Worm (Caenorhabditis elegans) whole organism, L2 larva: ENCODE measurements around the gene fbl-1.

ENCODE experiments used
- C34F6.9 ChIP-seq: fragments of 150-350 bp; optimal IDR thresholded peaks from 2 replicates; lab custom pipeline; 2014; ENCODE audit warnings: missing biosample characterization, missing genetic modification characterization
- F13H6.1 ChIP-seq: sonication (generic microtip); optimal IDR thresholded peaks from 2 replicates; lab custom pipeline; 2016; ENCODE audit warnings: missing genetic modification characterization, missing compliant biosample characterization
- R02D3.7 ChIP-seq: fragments of 150-350 bp; optimal IDR thresholded peaks from 2 replicates; lab custom pipeline; 2014; ENCODE audit warnings: missing biosample characterization, missing genetic modification characterization
- Y55F3AM.14 ChIP-seq: fragments of 200-800 bp; sonication (Bioruptor generic); optimal IDR thresholded peaks from 2 replicates; lab custom pipeline; 2018; ENCODE audit warnings: mild to moderate bottlenecking, missing genetic modification characterization, missing compliant biosample characterization
- ZK546.5 ChIP-seq: sonication (generic microtip); optimal IDR thresholded peaks from 2 replicates; lab custom pipeline; 2017; ENCODE audit warnings: missing biosample characterization, missing genetic modification characterization
- alr-1 ChIP-seq: fragments of 150-350 bp; optimal IDR thresholded peaks from 2 replicates; lab custom pipeline; 2014; ENCODE audit warnings: missing biosample characterization, missing genetic modification characterization
- aly-2 ChIP-seq: fragments of 150-350 bp; optimal IDR thresholded peaks from 2 replicates; lab custom pipeline; 2014; ENCODE audit warnings: missing biosample characterization, missing genetic modification characterization
- ama-1 ChIP-seq: fragments of 150-350 bp; optimal IDR thresholded peaks from 2 replicates; lab custom pipeline; 2018; ENCODE audit warnings: inconsistent platforms
- blmp-1 ChIP-seq: sonication (generic microtip); optimal IDR thresholded peaks from 2 replicates; lab custom pipeline; 2017; ENCODE audit warnings: missing genetic modification characterization, mild to moderate bottlenecking, missing compliant biosample characterization, antibody characterized with exemption, moderate library complexity; ENCODE audit not compliant: insufficient read depth
- ceh-16 ChIP-seq: fragments of 150-350 bp; optimal IDR thresholded peaks from 2 replicates; lab custom pipeline; 2014; ENCODE audit warnings: missing biosample characterization, missing genetic modification characterization
- ceh-82 ChIP-seq: fragments of 150-350 bp; optimal IDR thresholded peaks from 2 replicates; lab custom pipeline; 2014; ENCODE audit warnings: missing biosample characterization, missing genetic modification characterization
- crh-2 ChIP-seq: sonication (generic microtip); optimal IDR thresholded peaks from 2 replicates; lab custom pipeline; 2017; ENCODE audit warnings: missing biosample characterization, missing genetic modification characterization
- dmd-4 ChIP-seq: sonication (generic microtip); optimal IDR thresholded peaks from 2 replicates; lab custom pipeline; 2017; ENCODE audit warnings: missing biosample characterization, missing genetic modification characterization
- egl-27 ChIP-seq: sonication (generic microtip); optimal IDR thresholded peaks from 3 replicates; lab custom pipeline; 2017; ENCODE audit warnings: missing biosample characterization, missing genetic modification reagents, missing genetic modification characterization
- elt-1 ChIP-seq: fragments of 150-350 bp; optimal IDR thresholded peaks from 2 replicates; lab custom pipeline; 2014; ENCODE audit warnings: missing biosample characterization, missing genetic modification characterization
- elt-3 ChIP-seq: sonication (generic microtip); optimal IDR thresholded peaks from 2 replicates; lab custom pipeline; 2017; ENCODE audit warnings: missing biosample characterization, missing genetic modification characterization
- fos-1 ChIP-seq: fragments of 150-350 bp; optimal IDR thresholded peaks from 2 replicates; lab custom pipeline; 2014; ENCODE audit warnings: missing biosample characterization, missing genetic modification characterization
- gmeb-1 ChIP-seq: fragments of 150-350 bp; optimal IDR thresholded peaks from 2 replicates; lab custom pipeline; 2014; ENCODE audit warnings: missing biosample characterization, missing genetic modification characterization
- lin-11 ChIP-seq: fragments of 150-350 bp; sonication (generic microtip); optimal IDR thresholded peaks from 2 replicates; lab custom pipeline; 2014; ENCODE audit warnings: missing biosample characterization, missing genetic modification characterization, inconsistent platforms, mixed read lengths
- lin-13 ChIP-seq: fragments of 150-350 bp; optimal IDR thresholded peaks from 2 replicates; lab custom pipeline; 2014; ENCODE audit warnings: missing biosample characterization, missing genetic modification reagents, missing genetic modification characterization
- lin-39 ChIP-seq: fragments of 150-350 bp; optimal IDR thresholded peaks from 2 replicates; lab custom pipeline; 2014; ENCODE audit warnings: missing biosample characterization, missing genetic modification reagents, missing genetic modification characterization
- lsy-2 ChIP-seq, 2 experiments: fragments of 150-350 bp in 1 of 2; sonication (generic microtip) in 1 of 2; optimal IDR thresholded peaks; 2 replicates each; lab custom pipeline; 2014 to 2017; ENCODE audit warnings: missing biosample characterization in 2 of 2, missing genetic modification characterization in 2 of 2
- mab-5 ChIP-seq: fragments of 150-350 bp; optimal IDR thresholded peaks from 2 replicates; lab custom pipeline; 2014; ENCODE audit warnings: missing biosample characterization, missing genetic modification characterization
- mbf-1 ChIP-seq: sonication (generic microtip); optimal IDR thresholded peaks from 2 replicates; lab custom pipeline; 2017; ENCODE audit warnings: missing biosample characterization, missing genetic modification characterization
- mdl-1 ChIP-seq, 2 experiments: fragments of 150-350 bp in 1 of 2; sonication (generic microtip) in 1 of 2; optimal IDR thresholded peaks; 2 replicates each; lab custom pipeline; 2017; ENCODE audit warnings: missing biosample characterization in 2 of 2, missing genetic modification characterization in 2 of 2
- nhr-10 ChIP-seq: sonication (generic microtip); optimal IDR thresholded peaks from 2 replicates; lab custom pipeline; 2017; ENCODE audit warnings: missing biosample characterization, missing genetic modification characterization
- nhr-11 ChIP-seq: fragments of 150-350 bp; optimal IDR thresholded peaks from 2 replicates; lab custom pipeline; 2014; ENCODE audit warnings: missing biosample characterization, missing genetic modification characterization
- nhr-12 ChIP-seq: fragments of 150-350 bp; optimal IDR thresholded peaks from 2 replicates; lab custom pipeline; 2014; ENCODE audit warnings: missing biosample characterization, missing genetic modification characterization
- nhr-129 ChIP-seq: fragments of 150-350 bp; optimal IDR thresholded peaks from 2 replicates; lab custom pipeline; 2014; ENCODE audit warnings: missing biosample characterization, missing genetic modification characterization
- nhr-21 ChIP-seq: fragments of 150-350 bp; optimal IDR thresholded peaks from 2 replicates; lab custom pipeline; 2014; ENCODE audit warnings: missing biosample characterization, missing genetic modification characterization
- nhr-23 ChIP-seq: fragments of 150-350 bp; optimal IDR thresholded peaks from 2 replicates; lab custom pipeline; 2014; ENCODE audit warnings: missing biosample characterization, missing genetic modification reagents, missing genetic modification characterization
- nhr-237 ChIP-seq: fragments of 150-350 bp; optimal IDR thresholded peaks from 2 replicates; lab custom pipeline; 2014; ENCODE audit warnings: missing biosample characterization, missing genetic modification characterization
- nhr-25 ChIP-seq: fragments of 150-350 bp; sonication (generic microtip); optimal IDR thresholded peaks from 3 replicates; lab custom pipeline; 2014; ENCODE audit warnings: missing biosample characterization, missing genetic modification characterization
- nhr-6 ChIP-seq: fragments of 150-350 bp; optimal IDR thresholded peaks from 2 replicates; lab custom pipeline; 2014; ENCODE audit warnings: missing biosample characterization, missing genetic modification characterization
- nhr-77 ChIP-seq: fragments of 150-350 bp; optimal IDR thresholded peaks from 2 replicates; lab custom pipeline; 2014; ENCODE audit warnings: missing biosample characterization, missing genetic modification characterization
- peb-1 ChIP-seq: fragments of 150-350 bp; optimal IDR thresholded peaks from 2 replicates; lab custom pipeline; 2014; ENCODE audit warnings: missing biosample characterization, missing genetic modification characterization
- sem-4 ChIP-seq: fragments of 150-350 bp; optimal IDR thresholded peaks from 2 replicates; lab custom pipeline; 2014; ENCODE audit warnings: missing biosample characterization, missing genetic modification reagents, missing genetic modification characterization
- skn-1 ChIP-seq: sonication (generic microtip); optimal IDR thresholded peaks from 2 replicates; lab custom pipeline; 2017; ENCODE audit warnings: missing biosample characterization, missing genetic modification characterization
- sma-3 ChIP-seq: sonication (generic microtip); optimal IDR thresholded peaks from 2 replicates; lab custom pipeline; 2016; ENCODE audit warnings: missing genetic modification reagents, missing genetic modification characterization, missing compliant biosample characterization
- sma-9 ChIP-seq, 2 experiments: fragments of 150-350 bp in 1 of 2; sonication (generic microtip) in 1 of 2; optimal IDR thresholded peaks; 2 replicates each; lab custom pipeline; 2014 to 2016; ENCODE audit warnings: missing genetic modification characterization in 2 of 2, mild to moderate bottlenecking in 1 of 2, missing biosample characterization in 1 of 2, missing compliant biosample characterization in 1 of 2, missing genetic modification reagents in 1 of 2, moderate library complexity in 1 of 2
- snpc-4 ChIP-seq: fragments of 150-350 bp; optimal IDR thresholded peaks from 2 replicates; lab custom pipeline; 2014; ENCODE audit warnings: missing biosample characterization, missing genetic modification characterization
- unc-39 ChIP-seq: fragments of 150-350 bp; optimal IDR thresholded peaks from 2 replicates; lab custom pipeline; 2014; ENCODE audit warnings: missing biosample characterization, missing genetic modification characterization
- unc-55 ChIP-seq: fragments of 150-350 bp; sonication (generic microtip); optimal IDR thresholded peaks from 3 replicates; lab custom pipeline; 2014; ENCODE audit warnings: missing biosample characterization, missing genetic modification reagents, missing genetic modification characterization
- unc-62 ChIP-seq: fragments of 150-350 bp; optimal IDR thresholded peaks from 2 replicates; lab custom pipeline; 2014; ENCODE audit warnings: missing biosample characterization, missing genetic modification reagents, missing genetic modification characterization
- zag-1 ChIP-seq: fragments of 150-350 bp; optimal IDR thresholded peaks from 2 replicates; lab custom pipeline; 2014; ENCODE audit warnings: missing biosample characterization, missing genetic modification characterization
- ztf-1 ChIP-seq: fragments of 200-800 bp; sonication (Bioruptor generic); conservative IDR thresholded peaks from 2 replicates; pipeline ENCODE4 v1.3.6; 2022; ENCODE audit warnings: missing genetic modification characterization, missing compliant biosample characterization
- ztf-11 ChIP-seq: sonication (generic microtip); optimal IDR thresholded peaks from 2 replicates; lab custom pipeline; 2017; ENCODE audit warnings: missing biosample characterization, missing genetic modification characterization
- ztf-4 ChIP-seq: fragments of 150-350 bp; optimal IDR thresholded peaks from 2 replicates; lab custom pipeline; 2014; ENCODE audit warnings: missing biosample characterization, missing genetic modification characterization

fbl-1 gene

DNA sequence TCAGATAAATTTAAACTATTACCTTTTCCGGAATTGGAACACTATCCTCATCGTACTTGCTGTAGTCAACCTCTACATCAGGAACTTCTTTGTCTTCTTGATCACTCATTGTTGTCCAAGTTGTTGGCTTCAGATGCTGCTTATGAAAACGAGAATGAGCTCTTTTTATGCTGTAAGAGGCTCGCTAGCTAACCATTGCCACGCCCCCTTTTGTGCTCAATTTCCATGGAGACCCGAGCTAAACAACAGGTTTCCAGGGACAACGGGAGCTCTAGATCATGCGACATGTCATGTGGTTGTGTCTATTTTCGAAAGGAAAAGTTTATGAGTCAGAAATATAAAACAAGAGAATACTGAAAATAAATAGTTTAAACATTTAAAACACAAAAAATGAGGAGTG, 30.2 kb upstream of the fbl-1 start, which contains the start of gene C33A12.4:
Gene C33A12.4, minus strand, starts transcription at position 131 of the 400 bp plus-strand sequence.
- no peak for TF ChIP-seq ceh-16 (tag; lab: Kevin White, UChicago)
- no peak for TF ChIP-seq ama-1 (lab: Kevin White, UChicago)
- no peak for TF ChIP-seq Y55F3AM.14 (GFP tag; lab: Kevin White, UChicago)
- TF ChIP-seq egl-27 (tag; lab: Kevin White, UChicago), result no peak
- no peak for TF ChIP-seq unc-62 (GFP tag; lab: Kevin White, UChicago)
- peak; percentile 54 for TF ChIP-seq nhr-21 (tag; lab: Kevin White, UChicago)
- TF ChIP-seq elt-1 (tag; lab: Kevin White, UChicago), result no peak
- peak; percentile 8 for TF ChIP-seq C34F6.9 (tag; lab: Kevin White, UChicago)
- no peak for TF ChIP-seq nhr-129 (tag; lab: Kevin White, UChicago)
- TF ChIP-seq F13H6.1 (tag; lab: Kevin White, UChicago), result no peak
- no peak for TF ChIP-seq nhr-11 (tag; lab: Kevin White, UChicago)
- TF ChIP-seq sem-4, result no peak
- TF ChIP-seq zag-1 (tag; lab: Kevin White, UChicago), result no peak
- no peak for TF ChIP-seq nhr-6 (tag; lab: Kevin White, UChicago)
- TF ChIP-seq mdl-1 (tag; optimal IDR thresholded peaks at IDR 0.05; lab: Kevin White, UChicago), result no peak
- no peak for TF ChIP-seq blmp-1
- peak; percentile 68 for TF ChIP-seq lin-11 (tag; lab: Kevin White, UChicago)
- TF ChIP-seq ztf-4 (tag; lab: Kevin White, UChicago), result peak; percentile 2

DNA sequence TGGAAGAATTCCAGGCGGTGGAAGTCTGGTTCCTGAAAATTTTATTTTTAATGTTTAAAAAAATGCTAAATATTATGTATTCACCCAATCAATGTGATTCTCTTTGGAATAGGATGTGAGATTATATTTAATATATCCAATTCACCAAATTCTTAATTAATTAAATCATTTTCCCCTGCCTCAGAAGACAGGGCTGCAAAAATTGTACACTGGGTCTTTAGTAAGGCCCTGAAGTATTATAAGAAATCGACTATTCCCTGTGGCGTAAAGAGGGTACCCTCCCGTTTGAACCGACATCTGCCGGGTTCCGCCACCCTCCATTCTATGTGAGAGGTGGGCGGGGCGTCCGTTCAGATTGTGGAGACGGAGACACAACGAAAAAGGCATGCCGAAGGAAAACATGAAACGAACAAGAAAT, 29.4 kb upstream of the fbl-1 start:
- TF ChIP-seq nhr-237 (tag; lab: Kevin White, UChicago), result no peak
- peak; percentile 25 for TF ChIP-seq fos-1 (tag; lab: Kevin White, UChicago)
- TF ChIP-seq nhr-12 (tag; lab: Kevin White, UChicago), result no peak
- TF ChIP-seq nhr-129 (tag; lab: Kevin White, UChicago), result peak; percentile 71
- TF ChIP-seq unc-62 (GFP tag; lab: Kevin White, UChicago), result no peak
- peak; percentile 81 for TF ChIP-seq nhr-25 (tag; lab: Kevin White, UChicago)
- TF ChIP-seq sem-4, result peak; percentile 62
- peak; percentile 18 for TF ChIP-seq ztf-11 (tag; lab: Kevin White, UChicago)
- TF ChIP-seq aly-2 (tag; lab: Kevin White, UChicago), result no peak
- TF ChIP-seq ama-1 (lab: Kevin White, UChicago), result peak; percentile 91
- no peak for TF ChIP-seq ceh-82 (tag; lab: Kevin White, UChicago)
- no peak for TF ChIP-seq nhr-11 (tag; lab: Kevin White, UChicago)
- TF ChIP-seq elt-3 (tag; lab: Kevin White, UChicago), result no peak
- peak; percentile 66 for TF ChIP-seq ztf-4 (tag; lab: Kevin White, UChicago)
- no peak for TF ChIP-seq nhr-23 (tag; lab: Kevin White, UChicago)
- TF ChIP-seq sma-3 (GFP tag; lab: Kevin White, UChicago), result peak; percentile 78
- peak; percentile 60 to 68 for TF ChIP-seq mdl-1 (tag; optimal IDR thresholded peaks at IDR 0.05; lab: Kevin White, UChicago)
- TF ChIP-seq ZK546.5 (tag; lab: Kevin White, UChicago), result peak; percentile 18
- TF ChIP-seq unc-39, result no peak
- no peak for TF ChIP-seq alr-1 (tag; lab: Kevin White, UChicago)
- peak; percentile 79 for TF ChIP-seq unc-55 (GFP tag; lab: Kevin White, UChicago)
- peak; percentile 74 for TF ChIP-seq F13H6.1 (tag; lab: Kevin White, UChicago)
- TF ChIP-seq mab-5 (tag; lab: Kevin White, UChicago), result peak; percentile 10
- TF ChIP-seq Y55F3AM.14 (GFP tag; lab: Kevin White, UChicago), result peak; percentile 35
- TF ChIP-seq lin-13, result peak; percentile 81
- peak; percentile 86 for TF ChIP-seq nhr-21 (tag; lab: Kevin White, UChicago)
- peak; percentile 67 for TF ChIP-seq egl-27 (tag; lab: Kevin White, UChicago)
- TF ChIP-seq R02D3.7 (tag; lab: Kevin White, UChicago), result peak; percentile 38
- TF ChIP-seq lsy-2 (tag; optimal IDR thresholded peaks at IDR 0.05; lab: Kevin White, UChicago), result peak; percentile 62 to 85
- no peak for TF ChIP-seq dmd-4 (tag; lab: Kevin White, UChicago)
- TF ChIP-seq ceh-16 (tag; lab: Kevin White, UChicago), result peak; percentile 88
- TF ChIP-seq ztf-1 (GFP tag; lab: Robert Waterston, UW), result no peak
- no peak for TF ChIP-seq elt-1 (tag; lab: Kevin White, UChicago)
- peak; percentile 34 for TF ChIP-seq peb-1
- no peak for TF ChIP-seq mbf-1 (tag; lab: Kevin White, UChicago)
- no peak for TF ChIP-seq lin-39 (tag; lab: Kevin White, UChicago)
- TF ChIP-seq skn-1 (tag; lab: Kevin White, UChicago), result no peak
- peak; percentile 64 for TF ChIP-seq gmeb-1 (tag; lab: Kevin White, UChicago)
- TF ChIP-seq blmp-1, result peak; percentile 33
- TF ChIP-seq snpc-4, result peak; percentile 99
- TF ChIP-seq zag-1 (tag; lab: Kevin White, UChicago), result peak; percentile 47
- no peak for TF ChIP-seq nhr-10 (tag; lab: Kevin White, UChicago)
- peak; percentile 70 for TF ChIP-seq lin-11 (tag; lab: Kevin White, UChicago)
- peak; percentile 59 for TF ChIP-seq C34F6.9 (tag; lab: Kevin White, UChicago)
- TF ChIP-seq sma-9 (GFP tag; optimal IDR thresholded peaks at IDR 0.05; lab: Kevin White, UChicago), result peak; percentile 87
- no peak for TF ChIP-seq sma-9 (tag; optimal IDR thresholded peaks at IDR 0.05; lab: Kevin White, UChicago)
- TF ChIP-seq crh-2 (tag; lab: Kevin White, UChicago), result peak; percentile 85
- TF ChIP-seq nhr-77 (tag; lab: Kevin White, UChicago), result peak; percentile 1
- peak; percentile 44 for TF ChIP-seq nhr-6 (tag; lab: Kevin White, UChicago)
- TF ChIP-seq, all 48 proteins: peak for 31
